Worm (Caenorhabditis elegans) whole organism, early embryonic: Measurements from ENCODE around the gene hsp-17.

ENCODE experiments used
- ama-1 ChIP-seq: fragments of 150-350 bp; optimal IDR thresholded peaks from 2 replicates; lab custom pipeline; 2014
- ets-7 ChIP-seq: sonication (generic microtip); optimal IDR thresholded peaks from 2 replicates; lab custom pipeline; 2016; ENCODE audit warnings: missing genotype, missing genetic modification characterization, missing compliant biosample characterization
- hmbx-1 ChIP-seq: sonication (generic microtip); optimal IDR thresholded peaks from 2 replicates; lab custom pipeline; 2016; ENCODE audit warnings: mild to moderate bottlenecking, missing genetic modification characterization, missing compliant biosample characterization
- hnd-1 ChIP-seq: sonication (generic microtip); optimal IDR thresholded peaks from 2 replicates; lab custom pipeline; 2016; ENCODE audit warnings: missing genetic modification characterization, missing compliant biosample characterization
- pes-1 ChIP-seq: fragments of 200-800 bp; sonication (Bioruptor generic); IDR thresholded peaks from 2 replicates; pipeline ENCODE4 v1.3.6; 2022; ENCODE audit warnings: missing genetic modification reagents, missing genetic modification characterization, missing compliant biosample characterization
- scrt-1 ChIP-seq: fragments of 200-800 bp; sonication (Bioruptor generic); IDR thresholded peaks from 2 replicates; pipeline ENCODE4 v1.3.6; 2022; ENCODE audit warnings: missing genetic modification characterization, missing compliant biosample characterization
- sea-1 ChIP-seq: fragments of 200-800 bp; sonication (Bioruptor generic); conservative IDR thresholded peaks from 2 replicates; pipeline ENCODE4 v1.3.6; 2022; ENCODE audit warnings: missing genetic modification characterization, missing compliant biosample characterization
- tbx-11 ChIP-seq: fragments of 200-800 bp; sonication (Bioruptor generic); IDR thresholded peaks from 2 replicates; pipeline ENCODE4 v1.3.6; 2022; ENCODE audit warnings: missing genetic modification characterization, missing compliant biosample characterization

ce11 chrV:8385879-8386530, at the start of gene hsp-17:
- TF ChIP-seq ama-1 (lab: Kevin White, UChicago) (no peak), hmbx-1 (tag; lab: Kevin White, UChicago) (no peak), ets-7 (tag; lab: Kevin White, UChicago) (no peak), tbx-11 (GFP tag; lab: Robert Waterston, UW) (no peak), pes-1 (GFP tag; lab: Robert Waterston, UW) (no peak), scrt-1 (GFP tag; lab: Robert Waterston, UW) (no peak), sea-1 (no peak), hnd-1 (tag; lab: Kevin White, UChicago) (no peak)
